Fruit fly (Drosophila melanogaster) whole organism, adult: Measurements from ENCODE around the gene CG12104.

Experiments used
- CG14711 ChIP-seq: fragments of 200-800 bp; sonication (Bioruptor generic); optimal IDR thresholded peaks from 2 replicates; lab custom pipeline; 2018; ENCODE audit warnings: missing biosample characterization, mild to moderate bottlenecking, missing genetic modification characterization, moderate library complexity
- CG33017 ChIP-seq: fragments of 200-800 bp; sonication (Bioruptor generic); optimal IDR thresholded peaks from 2 replicates; lab custom pipeline; 2018; ENCODE audit warnings: missing biosample characterization, mild to moderate bottlenecking, missing genetic modification characterization, moderate library complexity
- Crg-1 ChIP-seq: fragments of 200-800 bp; sonication (Bioruptor generic); optimal IDR thresholded peaks from 2 replicates; lab custom pipeline; 2016; ENCODE audit warnings: missing biosample characterization, missing genetic modification characterization
- cic ChIP-seq: fragments of 200-800 bp; sonication (Bioruptor generic); optimal IDR thresholded peaks from 2 replicates; lab custom pipeline; 2017; ENCODE audit warnings: missing biosample characterization, mild to moderate bottlenecking, missing genetic modification characterization, moderate library complexity
- cnc ChIP-seq, 2 experiments: fragments of >200 bp; optimal IDR thresholded peaks; 2 replicates each; lab custom pipeline; 2017
- ovo ChIP-seq: fragments of 200-800 bp; sonication (Bioruptor generic); optimal IDR thresholded peaks from 2 replicates; lab custom pipeline; 2016; ENCODE audit warnings: missing biosample characterization, missing genetic modification characterization
- pad ChIP-seq: fragments of 200-800 bp; sonication (Bioruptor generic); optimal IDR thresholded peaks from 3 replicates; lab custom pipeline; 2017; ENCODE audit warnings: missing biosample characterization, missing genetic modification characterization, mild to moderate bottlenecking, moderate library complexity, missing genetic modification reagents
- tj ChIP-seq: fragments of 200-800 bp; sonication (Bioruptor generic); optimal IDR thresholded peaks from 3 replicates; lab custom pipeline; 2017; ENCODE audit warnings: missing biosample characterization, mild to moderate bottlenecking, missing genetic modification characterization, moderate library complexity

DNA sequence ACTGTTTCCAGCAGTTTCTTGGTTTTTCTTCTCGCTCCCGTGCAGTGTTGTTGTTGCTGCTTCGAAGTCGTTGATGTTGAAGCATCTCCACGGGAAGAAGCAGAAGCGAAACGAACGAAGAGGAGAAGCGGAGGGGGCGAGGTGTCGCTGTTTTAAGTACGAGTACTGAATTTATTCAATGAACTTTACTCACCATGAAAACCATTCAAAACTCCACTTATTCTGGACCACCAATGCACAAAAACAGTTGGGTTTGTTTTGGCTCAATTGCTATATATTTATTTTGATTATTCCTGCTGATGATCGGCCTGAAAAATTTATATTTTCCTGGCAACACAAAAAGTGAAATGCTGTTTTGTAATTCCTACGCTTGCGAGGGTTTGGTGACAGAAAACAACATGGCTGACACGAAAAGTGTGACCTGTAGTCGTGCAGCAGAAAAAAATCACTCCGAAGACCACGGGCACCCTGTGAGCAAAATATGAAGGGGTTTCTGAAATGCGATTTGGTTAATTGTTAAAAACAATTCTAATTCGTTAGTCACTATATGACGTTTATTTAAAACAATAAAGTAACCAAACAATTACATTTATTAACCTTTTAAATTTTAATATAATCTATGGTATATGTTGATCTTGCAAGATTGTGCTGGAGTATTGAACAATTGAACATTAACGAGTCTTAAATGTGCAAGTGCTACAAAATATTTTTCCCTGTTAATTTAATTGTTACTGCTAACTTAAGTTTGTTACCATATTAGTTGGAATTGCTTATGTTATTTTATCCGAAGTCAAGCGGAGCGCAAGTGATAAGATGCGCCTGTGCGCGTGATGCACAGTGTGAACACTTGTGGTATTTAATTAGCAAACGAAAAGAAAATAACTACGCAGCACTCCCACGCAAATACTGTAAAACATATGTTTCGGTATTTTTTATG lies 34.0 kb downstream of the CG12104 start, which contains the start of gene CG7879:
- TF ChIP-seq cic, result peak; percentile 98
- TF ChIP-seq tj (GFP tag; lab: Kevin White, UChicago), result no peak
- TF ChIP-seq CG14711 (tag; lab: Kevin White, UChicago), result no peak
- TF ChIP-seq ovo (GFP tag; lab: Kevin White, UChicago), result peak; percentile 2
- no peak for TF ChIP-seq cnc (optimal IDR thresholded peaks at IDR 0.05; lab: Kevin White, UChicago)
- TF ChIP-seq CG33017, result no peak
- no peak for TF ChIP-seq pad (GFP tag; lab: Kevin White, UChicago)
- no peak for TF ChIP-seq Crg-1 (GFP tag; lab: Kevin White, UChicago)
